Worm (Caenorhabditis elegans) whole organism, late embryonic: ENCODE results near the gene F02C12.3.

ENCODE experiments used
- ama-1 ChIP-seq: fragments of 150-350 bp; optimal IDR thresholded peaks from 2 replicates; lab custom pipeline; 2014
- elt-2 ChIP-seq: sonication (generic microtip); optimal IDR thresholded peaks from 2 replicates; lab custom pipeline; 2016; ENCODE audit warnings: missing genetic modification reagents, missing genetic modification characterization, missing compliant biosample characterization
- fkh-10 ChIP-seq: fragments of 150-350 bp; optimal IDR thresholded peaks from 2 replicates; lab custom pipeline; 2014; ENCODE audit warnings: missing biosample characterization, missing genetic modification reagents, missing genetic modification characterization
- hlh-8 ChIP-seq: sonication (generic microtip); optimal IDR thresholded peaks from 2 replicates; lab custom pipeline; 2016; ENCODE audit warnings: missing genotype, missing genetic modification characterization, missing compliant biosample characterization
- pax-1 ChIP-seq: fragments of 150-350 bp; optimal IDR thresholded peaks from 2 replicates; lab custom pipeline; 2014; ENCODE audit warnings: missing biosample characterization, missing genetic modification characterization
- pha-4 ChIP-seq: fragments of 150-350 bp; optimal IDR thresholded peaks from 2 replicates; lab custom pipeline; 2018; ENCODE audit warnings: missing biosample characterization, missing genetic modification reagents, missing genetic modification characterization
- sox-4 ChIP-seq: sonication (generic microtip); optimal IDR thresholded peaks from 2 replicates; lab custom pipeline; 2017; ENCODE audit warnings: mild to moderate bottlenecking, missing genetic modification characterization, inconsistent platforms, missing compliant biosample characterization
- unc-55 ChIP-seq: sonication (generic microtip); optimal IDR thresholded peaks from 2 replicates; lab custom pipeline; 2017; ENCODE audit warnings: missing biosample characterization, missing genetic modification reagents, missing genetic modification characterization

DNA sequence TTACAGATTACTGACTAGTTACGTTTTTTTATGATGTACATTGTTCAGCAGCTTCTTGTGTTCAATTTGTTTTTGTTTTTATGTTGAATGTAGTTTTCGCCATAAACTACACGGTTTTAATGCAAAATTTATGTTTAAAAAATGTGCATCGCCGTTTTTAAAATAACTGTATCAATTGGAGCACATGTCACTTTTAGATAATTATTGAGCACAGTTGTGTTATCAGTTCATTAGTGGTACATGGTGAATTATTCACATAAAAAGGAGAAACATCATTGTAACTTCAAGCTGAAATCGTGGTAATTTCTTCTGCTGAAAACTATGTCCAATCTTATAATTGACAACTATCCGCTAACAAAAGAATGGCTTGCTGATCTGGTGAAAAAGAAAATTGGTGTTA, 15.5 kb downstream of the F02C12.3 start:
- TF ChIP-seq elt-2 (tag; lab: Kevin White, UChicago): no peak
- TF ChIP-seq fkh-10: no peak
- TF ChIP-seq sox-4 (tag; lab: Kevin White, UChicago): no peak
- TF ChIP-seq pha-4 (tag; lab: Kevin White, UChicago): no peak
- no peak for TF ChIP-seq pax-1 (tag; lab: Kevin White, UChicago)
- TF ChIP-seq ama-1 (lab: Kevin White, UChicago): no peak
- no peak for TF ChIP-seq hlh-8 (tag; lab: Kevin White, UChicago)
- no peak for TF ChIP-seq unc-55 (GFP tag; lab: Kevin White, UChicago)
